Worm (Caenorhabditis elegans): ENCODE results near the gene R03H10.5.

The R03H10.5 gene

DNA sequence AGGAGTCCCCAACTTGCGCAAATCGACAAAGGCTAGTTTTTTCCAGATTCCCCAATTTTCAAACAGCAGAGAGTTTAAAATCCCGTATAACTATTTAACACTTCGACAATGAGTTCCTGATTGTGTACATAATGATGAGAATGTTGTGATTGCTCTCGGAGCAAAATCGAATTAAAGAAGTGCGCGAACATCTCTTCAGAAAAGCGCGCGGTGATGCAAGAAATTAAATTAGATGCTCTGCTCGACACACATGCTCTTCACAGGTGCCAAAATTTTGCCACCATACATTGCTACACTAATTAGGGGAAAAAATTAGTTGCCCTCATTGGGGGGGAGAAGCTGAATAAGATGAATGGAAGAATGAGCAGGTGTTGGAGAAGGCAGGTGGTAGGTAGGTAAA, 41.0 kb downstream of the R03H10.5 start:
- peak; percentile 89 for TF ChIP-seq unc-42 (tag; optimal IDR thresholded peaks at IDR 0.05)
- TF ChIP-seq ceh-31 (tag; optimal IDR thresholded peaks at IDR 0.05): peak; percentile 27
- no peak for TF ChIP-seq ceh-48 (tag; optimal IDR thresholded peaks at IDR 0.05)
- TF ChIP-seq tbx-2 (tag; optimal IDR thresholded peaks at IDR 0.05): no peak
- TF ChIP-seq T23F11.4 (GFP tag; optimal IDR thresholded peaks at IDR 0.05): no peak
- TF ChIP-seq sox-2 (GFP tag; IDR thresholded peaks at IDR 0.05): no peak
- TF ChIP-seq ama-1 (optimal IDR thresholded peaks at IDR 0.05): no peak

ce11 chrII:4125239-4125638, 45.2 kb downstream of the R03H10.5 start:
- TF ChIP-seq lim-6 (tag; optimal IDR thresholded peaks at IDR 0.05) (no peak), ceh-6 (GFP tag; optimal IDR thresholded peaks at IDR 0.05) (no peak), ceh-45 (GFP tag; IDR thresholded peaks at IDR 0.05) (no peak), pag-3 (tag; optimal IDR thresholded peaks at IDR 0.05; ENCODE audit: borderline replicate concordance) (no peak), fkh-6 (tag; optimal IDR thresholded peaks at IDR 0.05) (no peak), hlh-13 (GFP tag; optimal IDR thresholded peaks at IDR 0.05) (no peak), madf-2 (tag; optimal IDR thresholded peaks at IDR 0.05) (no peak), ceh-9 (tag; optimal IDR thresholded peaks at IDR 0.05) (no peak), unc-55 (GFP tag; optimal IDR thresholded peaks at IDR 0.05) (no peak), eyg-1 (tag; optimal IDR thresholded peaks at IDR 0.05) (no peak), lin-11 (tag; optimal IDR thresholded peaks at IDR 0.05) (no peak), dmd-4 (tag; optimal IDR thresholded peaks at IDR 0.05; ENCODE audit: borderline replicate concordance) (no peak), unc-3 (GFP tag; conservative IDR thresholded peaks at IDR 0.05) (no peak), unc-3 (tag; optimal IDR thresholded peaks at IDR 0.05) (no peak), ztf-16 (tag; optimal IDR thresholded peaks at IDR 0.05) (no peak), ama-1 (optimal IDR thresholded peaks at IDR 0.05) (no peak), K09A11.1 (tag; optimal IDR thresholded peaks at IDR 0.05; ENCODE audit: insufficient read depth) (no peak)

- TF ChIP-seq tbx-7 (tag; optimal IDR thresholded peaks at IDR 0.05): no peak
- TF ChIP-seq unc-3 (GFP tag; conservative IDR thresholded peaks at IDR 0.05): no peak
- no peak for TF ChIP-seq unc-3 (tag; optimal IDR thresholded peaks at IDR 0.05)
- no peak for TF ChIP-seq fkh-6 (tag; optimal IDR thresholded peaks at IDR 0.05)
- no peak for TF ChIP-seq lim-6 (tag; optimal IDR thresholded peaks at IDR 0.05)
- TF ChIP-seq lin-11 (tag; optimal IDR thresholded peaks at IDR 0.05): no peak
- no peak for TF ChIP-seq pros-1 (tag; optimal IDR thresholded peaks at IDR 0.05)
- TF ChIP-seq ttx-3 (tag; optimal IDR thresholded peaks at IDR 0.05): no peak
- TF ChIP-seq nhr-11 (tag; optimal IDR thresholded peaks at IDR 0.05): no peak
- no peak for TF ChIP-seq unc-86 (tag; optimal IDR thresholded peaks at IDR 0.05)
- TF ChIP-seq ceh-6 (GFP tag; optimal IDR thresholded peaks at IDR 0.05): no peak
- TF ChIP-seq C08G9.2 (tag; optimal IDR thresholded peaks at IDR 0.05): no peak
- no peak for TF ChIP-seq dve-1 (tag; optimal IDR thresholded peaks at IDR 0.05)
- TF ChIP-seq nfya-1 (tag; optimal IDR thresholded peaks at IDR 0.05): no peak
- TF ChIP-seq sox-4 (tag; optimal IDR thresholded peaks at IDR 0.05): no peak
- TF ChIP-seq pqm-1 (tag; optimal IDR thresholded peaks at IDR 0.05): no peak
- TF ChIP-seq elt-2 (tag; optimal IDR thresholded peaks at IDR 0.05): no peak
- no peak for TF ChIP-seq madf-2 (tag; optimal IDR thresholded peaks at IDR 0.05)
- TF ChIP-seq fkh-10 (GFP tag; optimal IDR thresholded peaks at IDR 0.05): no peak
Observed at ce11 chrII:4122899-4123298, 47.5 kb downstream of the R03H10.5 start.

Measured in whole organism, late embryonic.